Worm (Caenorhabditis elegans) whole organism, L3 larva: ENCODE measurements around the gene F53G2.2.

Source experiments
- R02D3.7 ChIP-seq: fragments of 150-350 bp; optimal IDR thresholded peaks from 2 replicates; lab custom pipeline; 2014; ENCODE audit warnings: missing biosample characterization, missing genetic modification characterization
- ZK546.5 ChIP-seq: sonication (generic microtip); optimal IDR thresholded peaks from 2 replicates; lab custom pipeline; 2017; ENCODE audit warnings: missing biosample characterization, missing genetic modification characterization
- ama-1 ChIP-seq: fragments of 150-350 bp; optimal IDR thresholded peaks from 2 replicates; lab custom pipeline; 2018
- ceh-82 ChIP-seq: fragments of 150-350 bp; optimal IDR thresholded peaks from 2 replicates; lab custom pipeline; 2014; ENCODE audit warnings: missing biosample characterization, missing genetic modification characterization
- egl-27 ChIP-seq: sonication (generic microtip); optimal IDR thresholded peaks from 4 replicates; lab custom pipeline; 2017; ENCODE audit warnings: missing biosample characterization, missing genetic modification reagents, missing genetic modification characterization
- elt-1 ChIP-seq: fragments of 150-350 bp; optimal IDR thresholded peaks from 2 replicates; lab custom pipeline; 2014; ENCODE audit warnings: missing biosample characterization, missing genetic modification characterization
- elt-2 ChIP-seq: sonication (generic microtip); optimal IDR thresholded peaks from 2 replicates; lab custom pipeline; 2016; ENCODE audit warnings: missing genetic modification reagents, mild to moderate bottlenecking, missing genetic modification characterization, missing compliant biosample characterization
- fos-1 ChIP-seq: fragments of 150-350 bp; optimal IDR thresholded peaks from 2 replicates; lab custom pipeline; 2014; ENCODE audit warnings: missing biosample characterization, missing genetic modification characterization
- mml-1 ChIP-seq: fragments of 150-350 bp; sonication (generic microtip); optimal IDR thresholded peaks from 3 replicates; lab custom pipeline; 2014; ENCODE audit warnings: missing biosample characterization, missing genetic modification characterization
- nhr-11 ChIP-seq: fragments of 150-350 bp; optimal IDR thresholded peaks from 2 replicates; lab custom pipeline; 2014; ENCODE audit warnings: missing biosample characterization, missing genetic modification characterization
- nhr-12 ChIP-seq: fragments of 150-350 bp; optimal IDR thresholded peaks from 2 replicates; lab custom pipeline; 2014; ENCODE audit warnings: missing biosample characterization, missing genetic modification characterization
- pqm-1 ChIP-seq: fragments of 150-350 bp; optimal IDR thresholded peaks from 2 replicates; lab custom pipeline; 2017; ENCODE audit warnings: missing biosample characterization, missing genetic modification characterization, inconsistent platforms
- sea-2 ChIP-seq: fragments of 150-350 bp; sonication (generic microtip); optimal IDR thresholded peaks from 4 replicates; lab custom pipeline; 2014; ENCODE audit warnings: missing biosample characterization, missing genetic modification reagents, missing genetic modification characterization

ce11 chrII:2456973-2457372 is 24.7 kb upstream of the F53G2.2 start:
- TF ChIP-seq elt-2 (no peak), egl-27 (no peak), ama-1 (lab: Kevin White, UChicago) (no peak), ZK546.5 (tag; lab: Kevin White, UChicago) (no peak), mml-1 (tag; lab: Kevin White, UChicago) (no peak), nhr-12 (tag; lab: Kevin White, UChicago) (no peak), elt-1 (tag; lab: Kevin White, UChicago) (no peak), sea-2 (GFP tag; lab: Kevin White, UChicago) (no peak), nhr-11 (tag; lab: Kevin White, UChicago) (no peak), pqm-1 (tag; lab: Kevin White, UChicago) (no peak), ceh-82 (no peak), fos-1 (tag; lab: Kevin White, UChicago) (no peak), R02D3.7 (tag; lab: Kevin White, UChicago) (no peak)
